Fruit fly (Drosophila melanogaster) whole organism, embryonic: ENCODE measurements around the gene mTor.

ENCODE experiments used
- CG10209 ChIP-seq: fragments of 200-800 bp; sonication (Bioruptor generic); optimal IDR thresholded peaks from 3 replicates; lab custom pipeline; 2017; ENCODE audit warnings: missing biosample characterization, mild to moderate bottlenecking, missing genetic modification characterization, missing genetic modification reagents
- CG14667 ChIP-seq: fragments of 200-800 bp; sonication (Bioruptor generic); IDR thresholded peaks from 2 replicates; pipeline ENCODE4 v1.3.6; 2022; ENCODE audit warnings: missing biosample characterization, missing genetic modification characterization
- CG15073 ChIP-seq: fragments of 200-800 bp; sonication (Bioruptor generic); optimal IDR thresholded peaks from 2 replicates; lab custom pipeline; 2016; ENCODE audit warnings: missing biosample characterization, missing genetic modification characterization
- CG15479 ChIP-seq: fragments of 200-800 bp; sonication (Bioruptor generic); optimal IDR thresholded peaks from 3 replicates; lab custom pipeline; 2019; ENCODE audit warnings: missing biosample characterization, mild to moderate bottlenecking, missing genetic modification characterization, moderate library complexity
- CG15514 ChIP-seq: fragments of 200-800 bp; sonication (Bioruptor generic); optimal IDR thresholded peaks from 3 replicates; lab custom pipeline; 2017; ENCODE audit warnings: missing biosample characterization, missing genetic modification characterization, mild to moderate bottlenecking, moderate library complexity, missing genetic modification reagents
- CG1792 ChIP-seq: fragments of 200-800 bp; sonication (Bioruptor generic); optimal IDR thresholded peaks from 2 replicates; lab custom pipeline; 2016; ENCODE audit warnings: missing biosample characterization, missing genetic modification characterization
- CG18764 ChIP-seq: fragments of 200-800 bp; sonication (Bioruptor generic); optimal IDR thresholded peaks from 3 replicates; lab custom pipeline; 2016; ENCODE audit warnings: missing biosample characterization, missing genetic modification characterization
- CG2202 ChIP-seq: fragments of 200-800 bp; sonication (Bioruptor generic); optimal IDR thresholded peaks from 2 replicates; lab custom pipeline; 2018; ENCODE audit warnings: missing biosample characterization, mild to moderate bottlenecking, missing genetic modification characterization
- CG31365 ChIP-seq: fragments of 200-800 bp; sonication (Bioruptor generic); optimal IDR thresholded peaks from 2 replicates; lab custom pipeline; 2018; ENCODE audit warnings: missing biosample characterization, mild to moderate bottlenecking, missing genetic modification characterization
- CG32767 ChIP-seq: fragments of 200-800 bp; sonication (Bioruptor generic); IDR thresholded peaks from 2 replicates; pipeline ENCODE4 v1.3.6; 2022; ENCODE audit warnings: missing biosample characterization, missing genetic modification characterization
- CG4328 ChIP-seq: fragments of 200-800 bp; sonication (Bioruptor generic); optimal IDR thresholded peaks from 3 replicates; lab custom pipeline; 2017; ENCODE audit warnings: missing biosample characterization, missing genetic modification reagents, missing genetic modification characterization
- CG6654 ChIP-seq: fragments of 200-800 bp; sonication (Bioruptor generic); optimal IDR thresholded peaks from 2 replicates; lab custom pipeline; 2017; ENCODE audit warnings: missing biosample characterization, mild to moderate bottlenecking, missing genetic modification characterization
- CG6689 ChIP-seq: fragments of 200-800 bp; sonication (Bioruptor generic); IDR thresholded peaks from 2 replicates; pipeline ENCODE4 v1.3.6; 2022; ENCODE audit warnings: missing biosample characterization, missing genetic modification characterization
- CG7963 ChIP-seq: fragments of 200-800 bp; sonication (Bioruptor generic); IDR thresholded peaks from 3 replicates; pipeline ENCODE4 v1.3.6; 2022; ENCODE audit warnings: missing biosample characterization, missing genetic modification characterization; ENCODE audit not compliant: partially characterized antibody
- CG8359 ChIP-seq: fragments of 200-800 bp; sonication (Bioruptor generic); optimal IDR thresholded peaks from 2 replicates; lab custom pipeline; 2017; ENCODE audit warnings: missing biosample characterization, mild to moderate bottlenecking, missing genetic modification characterization, borderline replicate concordance
- CG8388 ChIP-seq: fragments of 200-800 bp; sonication (Bioruptor generic); optimal IDR thresholded peaks from 2 replicates; lab custom pipeline; 2019; ENCODE audit warnings: missing biosample characterization, mild to moderate bottlenecking, missing genetic modification characterization, moderate library complexity
- CG9215 ChIP-seq: fragments of 200-800 bp; sonication (Bioruptor generic); IDR thresholded peaks from 2 replicates; pipeline ENCODE4 v1.3.6; 2022; ENCODE audit warnings: missing biosample characterization, missing genetic modification characterization
- Gsc ChIP-seq: fragments of 200-800 bp; sonication (Bioruptor generic); IDR thresholded peaks from 2 replicates; pipeline ENCODE4 v1.3.6; 2022; ENCODE audit warnings: missing biosample characterization, missing genetic modification characterization
- H15 ChIP-seq: fragments of 200-800 bp; sonication (Bioruptor generic); IDR thresholded peaks from 3 replicates; pipeline ENCODE4 v1.3.6; 2022; ENCODE audit warnings: missing biosample characterization, missing genetic modification characterization
- Hr51 ChIP-seq, 2 experiments: fragments of 200-800 bp; sonication (Bioruptor generic); optimal IDR thresholded peaks; 2 replicates in 1 of 2; 3 replicates in 1 of 2; lab custom pipeline; 2016 to 2018; ENCODE audit warnings: missing biosample characterization in 2 of 2, missing genetic modification characterization in 2 of 2, mild to moderate bottlenecking in 1 of 2, moderate library complexity in 1 of 2
- Neu2 ChIP-seq: fragments of 200-800 bp; sonication (Bioruptor generic); optimal IDR thresholded peaks from 3 replicates; lab custom pipeline; 2016; ENCODE audit warnings: missing biosample characterization, missing genetic modification characterization, borderline replicate concordance
- NfI ChIP-seq: fragments of 200-800 bp; sonication (Bioruptor generic); optimal IDR thresholded peaks from 3 replicates; lab custom pipeline; 2018; ENCODE audit warnings: missing biosample characterization, mild to moderate bottlenecking, missing genetic modification characterization, moderate library complexity
- Oli ChIP-seq: fragments of 200-800 bp; sonication (Bioruptor generic); optimal IDR thresholded peaks from 2 replicates; lab custom pipeline; 2018; ENCODE audit warnings: missing biosample characterization, mild to moderate bottlenecking, missing genetic modification characterization, moderate library complexity
- Pdp1 ChIP-seq, 2 experiments: fragments of 200-800 bp; sonication (Bioruptor generic); optimal IDR thresholded peaks; 3 replicates each; lab custom pipeline; 2016; ENCODE audit warnings: missing biosample characterization in 2 of 2, missing genetic modification characterization in 2 of 2, mild to moderate bottlenecking in 1 of 2, moderate library complexity in 1 of 2
- Poxn ChIP-seq: fragments of 200-800 bp; sonication (Bioruptor generic); IDR thresholded peaks from 2 replicates; pipeline ENCODE4 v1.3.6; 2022; ENCODE audit warnings: missing biosample characterization, missing genetic modification characterization
- ac ChIP-seq: fragments of 200-800 bp; sonication (Bioruptor generic); optimal IDR thresholded peaks from 3 replicates; lab custom pipeline; 2017; ENCODE audit warnings: missing biosample characterization, mild to moderate bottlenecking, missing genetic modification characterization
- aop ChIP-seq: fragments of 200-800 bp; sonication (Bioruptor generic); IDR thresholded peaks from 2 replicates; pipeline ENCODE4 v1.3.6; 2022; ENCODE audit warnings: missing biosample characterization, missing genetic modification characterization
- ase ChIP-seq: fragments of 200-800 bp; sonication (Bioruptor generic); IDR thresholded peaks from 3 replicates; pipeline ENCODE4 v1.3.6; 2022; ENCODE audit warnings: missing biosample characterization, missing genetic modification characterization
- ash1 ChIP-seq: fragments of 200-800 bp; sonication (Bioruptor generic); optimal IDR thresholded peaks from 2 replicates; lab custom pipeline; 2018; ENCODE audit warnings: missing biosample characterization, mild to moderate bottlenecking, missing genetic modification characterization
- chif ChIP-seq, 2 experiments: fragments of 200-800 bp; sonication (Bioruptor generic); optimal IDR thresholded peaks; 3 replicates each; lab custom pipeline; 2016; ENCODE audit warnings: missing biosample characterization in 2 of 2, missing genetic modification characterization in 2 of 2
- corto ChIP-seq: fragments of 200-800 bp; sonication (Bioruptor generic); optimal IDR thresholded peaks from 2 replicates; lab custom pipeline; 2016; ENCODE audit warnings: missing biosample characterization, mild to moderate bottlenecking, missing genetic modification characterization, moderate library complexity
- dati ChIP-seq: fragments of 200-800 bp; sonication (Bioruptor generic); IDR thresholded peaks from 2 replicates; pipeline ENCODE4 v1.3.6; 2022; ENCODE audit warnings: missing biosample characterization, missing genetic modification characterization
- fd96Cb ChIP-seq: fragments of 200-800 bp; sonication (Bioruptor generic); optimal IDR thresholded peaks from 2 replicates; lab custom pipeline; 2018; ENCODE audit warnings: missing biosample characterization, mild to moderate bottlenecking, missing genetic modification characterization, moderate library complexity
- gcm2 ChIP-seq: fragments of 200-800 bp; sonication (Bioruptor generic); optimal IDR thresholded peaks from 2 replicates; lab custom pipeline; 2016; ENCODE audit warnings: missing biosample characterization, missing genetic modification characterization
- ind ChIP-seq: fragments of 200-800 bp; sonication (Bioruptor generic); optimal IDR thresholded peaks from 3 replicates; lab custom pipeline; 2016; ENCODE audit warnings: missing biosample characterization, missing genetic modification characterization
- nmo ChIP-seq: fragments of 200-800 bp; sonication (Bioruptor generic); optimal IDR thresholded peaks from 2 replicates; lab custom pipeline; 2018; ENCODE audit warnings: missing biosample characterization, mild to moderate bottlenecking, missing genetic modification characterization, moderate library complexity
- org-1 ChIP-seq: fragments of 200-800 bp; sonication (Bioruptor generic); optimal IDR thresholded peaks from 2 replicates; lab custom pipeline; 2017; ENCODE audit warnings: missing biosample characterization, missing genetic modification characterization
- pnt ChIP-seq: fragments of 200-800 bp; sonication (Bioruptor generic); optimal IDR thresholded peaks from 3 replicates; lab custom pipeline; 2016; ENCODE audit warnings: missing biosample characterization, missing genetic modification characterization
- prd ChIP-seq, 3 experiments: fragments of >200 bp in 2 of 3; fragments of 200-800 bp in 1 of 3; sonication (Bioruptor generic) in 1 of 3; optimal IDR thresholded peaks in 2 of 3; IDR thresholded peaks in 1 of 3; 2 replicates in 2 of 3; 3 replicates in 1 of 3; pipeline versions ENCODE4 v1.3.6 to Lab custom; 2017 to 2022; ENCODE audit warnings: missing biosample characterization in 1 of 3, missing genetic modification characterization in 1 of 3
- ranshi ChIP-seq: fragments of 200-800 bp; sonication (Bioruptor generic); IDR thresholded peaks from 2 replicates; pipeline ENCODE4 v1.3.6; 2022; ENCODE audit warnings: missing biosample characterization, missing genetic modification characterization
- row ChIP-seq: fragments of 200-800 bp; sonication (Bioruptor generic); IDR thresholded peaks from 3 replicates; pipeline ENCODE4 v1.3.6; 2022; ENCODE audit warnings: missing biosample characterization, missing genetic modification characterization
- scrt ChIP-seq: fragments of 200-800 bp; sonication (Bioruptor generic); optimal IDR thresholded peaks from 2 replicates; lab custom pipeline; 2018; ENCODE audit warnings: missing biosample characterization, mild to moderate bottlenecking, missing genetic modification characterization, moderate library complexity
- sens ChIP-seq: fragments of 200-800 bp; sonication (Bioruptor generic); peaks from one replicate; lab custom pipeline; 2016; ENCODE audit warnings: missing biosample characterization, missing genetic modification characterization
- seq ChIP-seq: fragments of 200-800 bp; sonication (Bioruptor generic); IDR thresholded peaks from 2 replicates; pipeline ENCODE4 v1.3.6; 2022; ENCODE audit warnings: missing biosample characterization, missing genetic modification characterization
- sqz ChIP-seq: fragments of 200-800 bp; sonication (Bioruptor generic); optimal IDR thresholded peaks from 3 replicates; lab custom pipeline; 2018; ENCODE audit warnings: missing biosample characterization, mild to moderate bottlenecking, missing genetic modification characterization
- twi ChIP-seq: fragments of 200-800 bp; optimal IDR thresholded peaks from 2 replicates; lab custom pipeline; 2019; ENCODE audit warnings: missing biosample characterization, mild to moderate bottlenecking, missing genetic modification characterization, moderate library complexity
- unpg ChIP-seq: fragments of 200-800 bp; sonication (Bioruptor generic); optimal IDR thresholded peaks from 3 replicates; lab custom pipeline; 2018; ENCODE audit warnings: missing biosample characterization, mild to moderate bottlenecking, missing genetic modification characterization, moderate library complexity
- vnd ChIP-seq: fragments of 200-800 bp; sonication (Bioruptor generic); IDR thresholded peaks from 3 replicates; pipeline ENCODE4 v1.3.6; 2022; ENCODE audit warnings: missing biosample characterization, missing genetic modification characterization; ENCODE audit not compliant: partially characterized antibody
- wor ChIP-seq: fragments of 200-800 bp; sonication (Bioruptor generic); IDR thresholded peaks from 2 replicates; pipeline ENCODE4 v1.3.6; 2022; ENCODE audit warnings: missing biosample characterization, missing genetic modification characterization
- zfh1 ChIP-seq: fragments of 200-800 bp; sonication (Bioruptor generic); IDR thresholded peaks from 3 replicates; pipeline ENCODE4 v1.3.6; 2022; ENCODE audit warnings: missing biosample characterization, missing genetic modification characterization

mTor gene

DNA sequence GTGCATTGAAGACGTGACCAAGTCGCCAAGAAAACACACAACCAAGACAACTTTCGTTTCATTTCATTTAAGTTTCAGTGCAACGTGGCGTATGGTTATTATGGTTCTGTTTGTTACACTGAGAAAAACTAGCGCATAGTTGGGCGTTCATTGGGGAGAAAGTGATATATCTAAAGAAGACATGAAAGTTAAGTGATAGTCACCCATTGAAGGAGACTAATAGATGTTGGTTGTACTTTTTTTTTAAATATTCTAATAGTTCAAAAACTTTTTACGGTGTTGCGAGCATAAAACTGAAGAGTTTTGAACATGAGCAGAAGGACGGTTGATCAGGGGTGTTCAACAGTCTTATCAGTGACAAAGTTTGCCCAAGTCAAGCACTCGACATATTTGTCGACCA lies 51.7 kb downstream of the mTor start (continued):
- peak; percentile 38 for TF ChIP-seq CG8388 (GFP tag; lab: Kevin White, UChicago)
- peak; percentile 41 for TF ChIP-seq ind (GFP tag; lab: Kevin White, UChicago)
- TF ChIP-seq CG15073 (GFP tag; lab: Kevin White, UChicago), result no peak
- TF ChIP-seq unpg (GFP tag; lab: Kevin White, UChicago), result peak; percentile 42
- TF ChIP-seq CG31365 (tag; lab: Kevin White, UChicago), result no peak
- TF ChIP-seq nmo (GFP tag; lab: Kevin White, UChicago), result peak; percentile 9
- peak; percentile 26 for TF ChIP-seq fd96Cb
- peak in 1 of 2 experiments; percentile 26 for TF ChIP-seq chif (GFP tag; optimal IDR thresholded peaks at IDR 0.05; lab: Kevin White, UChicago)
- no peak for TF ChIP-seq ac (GFP tag; lab: Kevin White, UChicago)
- 0 out of 3 replicates have a peak, but pooled peaks have one; percentile 33 for TF ChIP-seq zfh1
- 0 out of 3 replicates have a peak, but pooled peaks have one; percentile 9 for TF ChIP-seq ase (GFP tag; lab: Robert Waterston, UW)
- TF ChIP-seq dati (GFP tag; lab: Robert Waterston, UW), result no peak
- no peak for TF ChIP-seq sqz (GFP tag; lab: Kevin White, UChicago)
- no peak for TF ChIP-seq CG15514
- TF ChIP-seq ranshi (GFP tag; lab: Robert Waterston, UW), result 0 out of 2 replicates have a peak, but pooled peaks have one; percentile 46
- TF ChIP-seq ash1, result no peak
- TF ChIP-seq twi (tag; lab: Kevin White, UChicago), result no peak
- TF ChIP-seq pnt, result peak; percentile 4
- 0 out of 3 replicates have a peak, but pooled peaks have one; percentile 30 for TF ChIP-seq H15 (GFP tag; lab: Robert Waterston, UW)
- TF ChIP-seq CG7963 (GFP tag; lab: Robert Waterston, UW), result no peak
- TF ChIP-seq CG6689 (GFP tag; lab: Robert Waterston, UW), result no peak
- TF ChIP-seq wor (GFP tag; lab: Robert Waterston, UW), result no peak
- TF ChIP-seq CG32767 (GFP tag; lab: Robert Waterston, UW), result no peak
- TF ChIP-seq CG4328 (GFP tag; lab: Kevin White, UChicago), result no peak
- no peak for TF ChIP-seq Pdp1 (GFP tag; optimal IDR thresholded peaks at IDR 0.05; lab: Kevin White, UChicago)
- TF ChIP-seq CG10209 (GFP tag; lab: Kevin White, UChicago), result no peak
- TF ChIP-seq CG14667, result 0 out of 2 replicates have a peak, but pooled peaks have one; percentile 24
- TF ChIP-seq CG6654 (GFP tag; lab: Kevin White, UChicago), result no peak
- no peak for TF ChIP-seq corto (GFP tag; lab: Kevin White, UChicago)
- TF ChIP-seq CG15479 (GFP tag; lab: Kevin White, UChicago), result no peak
- peak; percentile 37; the same call in 2 of the 3 replicates for TF ChIP-seq row (GFP tag; lab: Robert Waterston, UW)
- no peak for TF ChIP-seq vnd (GFP tag; lab: Robert Waterston, UW)
- TF ChIP-seq Hr51 (GFP tag; optimal IDR thresholded peaks at IDR 0.05; lab: Kevin White, UChicago), result peak in 1 of 2 experiments; percentile 13
- no peak for TF ChIP-seq CG9215

DNA sequence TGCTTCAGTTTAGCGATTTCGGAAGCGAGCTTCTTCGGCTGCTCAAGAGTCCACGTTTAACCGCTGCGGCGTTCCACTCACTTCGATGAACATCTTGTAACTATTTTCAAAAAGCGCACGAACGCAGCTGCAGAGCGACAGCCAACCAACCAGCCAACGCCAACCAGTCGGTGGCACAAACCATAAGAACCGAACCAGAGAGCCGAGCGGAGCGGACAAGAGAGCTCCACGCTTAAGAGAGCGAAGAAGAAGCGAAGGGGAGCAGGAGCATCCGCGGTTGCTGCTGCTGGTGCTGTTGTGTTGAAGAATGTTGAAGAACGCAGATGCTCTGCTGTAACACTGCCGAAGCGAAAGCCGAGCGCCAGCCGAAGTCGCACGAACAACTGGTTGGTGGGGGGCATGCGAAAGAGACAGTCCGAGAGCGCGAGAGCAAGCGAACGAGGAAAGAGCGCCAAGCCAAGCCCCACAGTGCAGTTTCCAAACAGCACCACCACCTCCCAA lies 55.8 kb downstream of the mTor start, which contains the start of gene CG9932:
Gene CG9932, minus strand, starts transcription at position 104 of the 501 bp plus-strand sequence.
- no peak for TF ChIP-seq Gsc (GFP tag; lab: Robert Waterston, UW)
- no peak for TF ChIP-seq CG18764
- peak; percentile 25; the same call in 1 of the 2 replicates for TF ChIP-seq seq (GFP tag; lab: Robert Waterston, UW)
- no peak for TF ChIP-seq CG2202 (tag; lab: Kevin White, UChicago)
- no peak for TF ChIP-seq prd (optimal IDR thresholded peaks at IDR 0.05; lab: Kevin White, UChicago)
- TF ChIP-seq prd (GFP tag; IDR thresholded peaks at IDR 0.05; lab: Robert Waterston, UW), result no peak
- no peak for TF ChIP-seq Oli
- TF ChIP-seq sens (GFP tag; lab: Kevin White, UChicago), result no peak
- no peak for TF ChIP-seq Neu2 (GFP tag; lab: Kevin White, UChicago)
- TF ChIP-seq aop, result no peak
- TF ChIP-seq scrt, result peak; percentile 31
- TF ChIP-seq org-1 (GFP tag; lab: Kevin White, UChicago), result no peak
- no peak for TF ChIP-seq CG1792 (GFP tag; lab: Kevin White, UChicago)
- no peak for TF ChIP-seq gcm2 (GFP tag; lab: Kevin White, UChicago)
- no peak for TF ChIP-seq wor (GFP tag; lab: Robert Waterston, UW)
- TF ChIP-seq NfI, result peak; percentile 22
- TF ChIP-seq CG8359, result peak; percentile 16
- TF ChIP-seq Poxn (GFP tag; lab: Robert Waterston, UW), result no peak
